Fruit fly (Drosophila melanogaster) whole organism, embryonic: ENCODE measurements around the gene Obp28a.
A peak's percentile ranks its signal among the peaks of the same experiment; 100 is the strongest.

ENCODE experiments used
- Atf3 ChIP-seq: fragments of 200-800 bp; sonication (Bioruptor generic); optimal IDR thresholded peaks from 3 replicates; lab custom pipeline; 2016; ENCODE audit warnings: missing biosample characterization, missing genetic modification characterization
- Awh ChIP-seq: fragments of 200-800 bp; sonication (Bioruptor generic); IDR thresholded peaks from 2 replicates; pipeline ENCODE4, ENCODE4 v1.3.6; 2022; ENCODE audit warnings: missing biosample characterization, missing genetic modification characterization
- Bdp1 ChIP-seq: fragments of 200-800 bp; sonication (Bioruptor generic); optimal IDR thresholded peaks from 3 replicates; lab custom pipeline; 2016; ENCODE audit warnings: missing biosample characterization, missing genetic modification characterization
- C15 ChIP-seq: fragments of 200-800 bp; sonication (Bioruptor generic); IDR thresholded peaks from 3 replicates; pipeline ENCODE4 v1.3.6; 2022; ENCODE audit warnings: missing biosample characterization, missing genetic modification characterization
- CG10543 ChIP-seq: fragments of 200-800 bp; sonication (Bioruptor generic); optimal IDR thresholded peaks from 3 replicates; lab custom pipeline; 2017; ENCODE audit warnings: missing biosample characterization, mild to moderate bottlenecking, missing genetic modification characterization, moderate library complexity
- CG10565 ChIP-seq: fragments of 200-800 bp; sonication (Bioruptor generic); optimal IDR thresholded peaks from 3 replicates; lab custom pipeline; 2016; ENCODE audit warnings: missing biosample characterization, mild to moderate bottlenecking, missing genetic modification characterization
- CG14014 ChIP-seq: fragments of 200-800 bp; sonication (Bioruptor generic); IDR thresholded peaks from 2 replicates; pipeline ENCODE4 v1.3.6; 2022; ENCODE audit warnings: missing biosample characterization, missing genetic modification characterization
- CG15514 ChIP-seq: fragments of 200-800 bp; sonication (Bioruptor generic); optimal IDR thresholded peaks from 3 replicates; lab custom pipeline; 2017; ENCODE audit warnings: missing biosample characterization, missing genetic modification characterization, mild to moderate bottlenecking, moderate library complexity, missing genetic modification reagents
- CG17328 ChIP-seq: fragments of 200-800 bp; sonication (Bioruptor generic); IDR thresholded peaks from 2 replicates; pipeline ENCODE4 v1.3.6; 2022; ENCODE audit warnings: missing biosample characterization, missing genetic modification characterization
- CG18619 ChIP-seq: fragments of 200-800 bp; sonication (Bioruptor generic); optimal IDR thresholded peaks from 3 replicates; lab custom pipeline; 2017; ENCODE audit warnings: missing biosample characterization, mild to moderate bottlenecking, missing genetic modification characterization
- CG3065 ChIP-seq: fragments of 200-800 bp; sonication (Bioruptor generic); optimal IDR thresholded peaks from 2 replicates; lab custom pipeline; 2016; ENCODE audit warnings: missing biosample characterization, missing genetic modification characterization
- CG31365 ChIP-seq: fragments of 200-800 bp; sonication (Bioruptor generic); optimal IDR thresholded peaks from 2 replicates; lab custom pipeline; 2018; ENCODE audit warnings: missing biosample characterization, mild to moderate bottlenecking, missing genetic modification characterization
- CG31441 ChIP-seq: fragments of 200-800 bp; sonication (Bioruptor generic); IDR thresholded peaks from 2 replicates; pipeline ENCODE4 v1.3.6; 2022; ENCODE audit warnings: missing biosample characterization, missing genetic modification characterization
- CG32772 ChIP-seq: fragments of 200-800 bp; sonication (Bioruptor generic); IDR thresholded peaks from 2 replicates; pipeline ENCODE4 v1.3.6; 2022; ENCODE audit warnings: missing biosample characterization, missing genetic modification characterization
- CG6654 ChIP-seq: fragments of 200-800 bp; sonication (Bioruptor generic); optimal IDR thresholded peaks from 2 replicates; lab custom pipeline; 2017; ENCODE audit warnings: missing biosample characterization, mild to moderate bottlenecking, missing genetic modification characterization
- CG7372 ChIP-seq: fragments of 200-800 bp; sonication (Bioruptor generic); IDR thresholded peaks from 2 replicates; pipeline ENCODE4 v1.3.6; 2022; ENCODE audit warnings: missing biosample characterization, missing genetic modification characterization
- CG7786 ChIP-seq: fragments of 200-800 bp; sonication (Bioruptor generic); optimal IDR thresholded peaks from 2 replicates; lab custom pipeline; 2016; ENCODE audit warnings: missing biosample characterization, missing genetic modification characterization
- CG8388 ChIP-seq: fragments of 200-800 bp; sonication (Bioruptor generic); optimal IDR thresholded peaks from 2 replicates; lab custom pipeline; 2019; ENCODE audit warnings: missing biosample characterization, mild to moderate bottlenecking, missing genetic modification characterization, moderate library complexity
- CG8478 ChIP-seq: fragments of >200 bp; optimal IDR thresholded peaks from 2 replicates; lab custom pipeline; 2018
- CG8765 ChIP-seq: fragments of 200-800 bp; sonication (Bioruptor generic); IDR thresholded peaks from 2 replicates; pipeline ENCODE4 v1.3.6; 2022; ENCODE audit warnings: missing biosample characterization, missing genetic modification characterization
- CG8924 ChIP-seq: fragments of 200-800 bp; optimal IDR thresholded peaks from 3 replicates; lab custom pipeline; 2019; ENCODE audit warnings: missing biosample characterization, mild to moderate bottlenecking, missing genetic modification characterization, moderate library complexity
- Camta ChIP-seq: fragments of 200-800 bp; sonication (Bioruptor generic); optimal IDR thresholded peaks from 2 replicates; lab custom pipeline; 2016; ENCODE audit warnings: missing biosample characterization, missing genetic modification characterization
- CrebB ChIP-seq: fragments of 200-800 bp; sonication (Bioruptor generic); optimal IDR thresholded peaks from 3 replicates; lab custom pipeline; 2018; ENCODE audit warnings: missing biosample characterization, mild to moderate bottlenecking, missing genetic modification characterization
- Dad ChIP-seq: fragments of 200-800 bp; sonication (Bioruptor generic); optimal IDR thresholded peaks from 3 replicates; lab custom pipeline; 2016; ENCODE audit warnings: missing biosample characterization, missing genetic modification characterization
- Deaf1 ChIP-seq: fragments of 200-800 bp; optimal IDR thresholded peaks from 3 replicates; lab custom pipeline; 2019; ENCODE audit warnings: missing biosample characterization, mild to moderate bottlenecking, missing genetic modification characterization, moderate library complexity
- Dek ChIP-seq: fragments of 200-800 bp; sonication (Bioruptor generic); optimal IDR thresholded peaks from 3 replicates; lab custom pipeline; 2019; ENCODE audit warnings: missing biosample characterization, mild to moderate bottlenecking, missing genetic modification characterization, moderate library complexity
- HLH3B ChIP-seq: fragments of 200-800 bp; sonication (Bioruptor generic); IDR thresholded peaks from 2 replicates; pipeline ENCODE4 v1.3.6; 2022; ENCODE audit warnings: missing biosample characterization, missing genetic modification characterization
- HLH4C ChIP-seq: fragments of 200-800 bp; sonication (Bioruptor generic); IDR thresholded peaks from 3 replicates; pipeline ENCODE4 v1.3.6; 2022; ENCODE audit warnings: missing biosample characterization, missing genetic modification characterization; ENCODE audit not compliant: partially characterized antibody
- Hr39 ChIP-seq: fragments of >200 bp; optimal IDR thresholded peaks from 2 replicates; lab custom pipeline; 2017
- Hsf ChIP-seq: fragments of 200-800 bp; sonication (Bioruptor generic); optimal IDR thresholded peaks from 3 replicates; lab custom pipeline; 2016; ENCODE audit warnings: missing biosample characterization, missing genetic modification characterization
- Lpt ChIP-seq: fragments of >200 bp; optimal IDR thresholded peaks from 2 replicates; lab custom pipeline; 2018; ENCODE audit warnings: missing biosample characterization, missing genetic modification characterization
- Mes4 ChIP-seq: fragments of 200-800 bp; sonication (Bioruptor generic); optimal IDR thresholded peaks from 2 replicates; lab custom pipeline; 2016; ENCODE audit warnings: missing biosample characterization, missing genetic modification characterization
- NC2α ChIP-seq: fragments of 200-800 bp; sonication (Bioruptor generic); optimal IDR thresholded peaks from 2 replicates; lab custom pipeline; 2016; ENCODE audit warnings: missing biosample characterization, missing genetic modification characterization
- Opbp ChIP-seq: fragments of 200-800 bp; sonication (Bioruptor generic); IDR thresholded peaks from 3 replicates; pipeline ENCODE4 v1.3.6; 2022; ENCODE audit warnings: missing biosample characterization, missing genetic modification characterization; ENCODE audit not compliant: partially characterized antibody
- Side ChIP-seq: fragments of 200-800 bp; sonication (Bioruptor generic); optimal IDR thresholded peaks from 2 replicates; lab custom pipeline; 2016; ENCODE audit warnings: missing biosample characterization, missing genetic modification characterization
- Sry-δ ChIP-seq: fragments of 200-800 bp; sonication (Bioruptor generic); optimal IDR thresholded peaks from 2 replicates; lab custom pipeline; 2016; ENCODE audit warnings: missing biosample characterization, missing genetic modification characterization
- Usf ChIP-seq: fragments of 200-800 bp; sonication (Bioruptor generic); optimal IDR thresholded peaks from 2 replicates; lab custom pipeline; 2017; ENCODE audit warnings: missing genotype, missing biosample characterization, missing genetic modification characterization
- Vsx1 ChIP-seq: fragments of 200-800 bp; sonication (Bioruptor generic); optimal IDR thresholded peaks from 2 replicates; lab custom pipeline; 2017; ENCODE audit warnings: missing biosample characterization, mild to moderate bottlenecking, missing genetic modification characterization, missing genetic modification reagents
- cwo ChIP-seq: fragments of 200-800 bp; sonication (Bioruptor generic); optimal IDR thresholded peaks from 3 replicates; lab custom pipeline; 2017; ENCODE audit warnings: missing biosample characterization, missing genetic modification characterization, mild to moderate bottlenecking, moderate library complexity, missing genetic modification reagents
- da ChIP-seq: fragments of 200-800 bp; sonication (Bioruptor generic); optimal IDR thresholded peaks from 2 replicates; lab custom pipeline; 2016; ENCODE audit warnings: missing biosample characterization, missing genetic modification characterization
- esg ChIP-seq: fragments of 200-800 bp; sonication (Bioruptor generic); conservative IDR thresholded peaks from 2 replicates; pipeline ENCODE4 v1.3.6; 2022; ENCODE audit warnings: missing biosample characterization, missing genetic modification characterization
- klu ChIP-seq: fragments of 200-800 bp; sonication (Bioruptor generic); IDR thresholded peaks from 2 replicates; pipeline ENCODE4 v1.3.6; 2022; ENCODE audit warnings: missing biosample characterization, missing genetic modification characterization
- lov ChIP-seq, 2 experiments: fragments of 200-800 bp in 1 of 2; fragments of >200 bp in 1 of 2; sonication (Bioruptor generic) in 1 of 2; IDR thresholded peaks in 1 of 2; optimal IDR thresholded peaks in 1 of 2; 2 replicates in 1 of 2; 3 replicates in 1 of 2; pipeline versions ENCODE4 v1.3.6 to Lab custom; 2017 to 2022; ENCODE audit warnings: missing biosample characterization in 1 of 2, missing genetic modification characterization in 1 of 2
- mam ChIP-seq: fragments of 200-800 bp; sonication (Bioruptor generic); optimal IDR thresholded peaks from 3 replicates; lab custom pipeline; 2016; ENCODE audit warnings: missing biosample characterization, missing genetic modification characterization
- nerfin-1 ChIP-seq: fragments of 200-800 bp; sonication (Bioruptor generic); optimal IDR thresholded peaks from 3 replicates; lab custom pipeline; 2019; ENCODE audit warnings: missing biosample characterization, mild to moderate bottlenecking, missing genetic modification characterization, moderate library complexity
- nmo ChIP-seq: fragments of 200-800 bp; sonication (Bioruptor generic); optimal IDR thresholded peaks from 2 replicates; lab custom pipeline; 2018; ENCODE audit warnings: missing biosample characterization, mild to moderate bottlenecking, missing genetic modification characterization, moderate library complexity
- nom ChIP-seq: fragments of 200-800 bp; sonication (Bioruptor generic); optimal IDR thresholded peaks from 2 replicates; lab custom pipeline; 2017; ENCODE audit warnings: missing biosample characterization, missing genetic modification characterization, mild to moderate bottlenecking, moderate library complexity, missing genetic modification reagents
- phol ChIP-seq: fragments of 200-800 bp; sonication (Bioruptor generic); optimal IDR thresholded peaks from 3 replicates; lab custom pipeline; 2018; ENCODE audit warnings: missing biosample characterization, mild to moderate bottlenecking, missing genetic modification characterization, moderate library complexity
- rib ChIP-seq: fragments of 200-800 bp; sonication (Bioruptor generic); IDR thresholded peaks from 2 replicates; pipeline ENCODE4 v1.3.6; 2022; ENCODE audit warnings: missing biosample characterization, missing genetic modification characterization
- schlank ChIP-seq: fragments of 200-800 bp; sonication (Bioruptor generic); optimal IDR thresholded peaks from 2 replicates; lab custom pipeline; 2018; ENCODE audit warnings: missing biosample characterization, mild to moderate bottlenecking, missing genetic modification characterization
- tup ChIP-seq: fragments of 200-800 bp; sonication (Bioruptor generic); optimal IDR thresholded peaks from 2 replicates; lab custom pipeline; 2016; ENCODE audit warnings: missing biosample characterization, mild to moderate bottlenecking, missing genetic modification characterization, moderate library complexity

Obp28a gene

dm6 chr2L:7512860-7513259, 15.7 kb upstream of the Obp28a start (continued):
- TF ChIP-seq Vsx1 (GFP tag; lab: Kevin White, UChicago) (peak; percentile 54), phol (tag; lab: Kevin White, UChicago) (peak; percentile 81), Atf3 (GFP tag; lab: Kevin White, UChicago) (peak; percentile 57), tup (peak; percentile 39), schlank (tag; lab: Kevin White, UChicago) (peak; percentile 40), CG17328 (GFP tag; lab: Robert Waterston, UW) (peak; percentile 73), CrebB (tag; lab: Kevin White, UChicago) (peak; percentile 29), CG8765 (GFP tag; lab: Robert Waterston, UW) (peak; percentile 82), CG3065 (GFP tag; lab: Kevin White, UChicago) (peak; percentile 48), CG7372 (GFP tag; lab: Robert Waterston, UW) (peak; percentile 55; the same call in 1 of the 2 replicates), Camta (GFP tag; lab: Kevin White, UChicago) (peak; percentile 78), rib (0 out of 2 replicates have a peak, but pooled peaks have one; percentile 14), cwo (GFP tag; lab: Kevin White, UChicago) (peak; percentile 67), Deaf1 (tag; lab: Kevin White, UChicago) (peak; percentile 31), CG31441 (GFP tag; lab: Robert Waterston, UW) (peak; percentile 75), Opbp (GFP tag; lab: Robert Waterston, UW) (no peak), CG6654 (GFP tag; lab: Kevin White, UChicago) (no peak), CG8924 (tag; lab: Kevin White, UChicago) (peak; percentile 81), Dad (peak; percentile 60), Hsf (peak; percentile 70), CG10543 (GFP tag; lab: Kevin White, UChicago) (peak; percentile 30), Sry-δ (GFP tag; lab: Kevin White, UChicago) (peak; percentile 36), C15 (GFP tag; lab: Robert Waterston, UW) (peak; percentile 50; the same call in 1 of the 3 replicates), esg (peak; percentile 69), CG8478 (lab: Kevin White, UChicago) (no peak), Awh (GFP tag; lab: Robert Waterston, UW) (peak; percentile 51; the same call in 1 of the 2 replicates), nerfin-1 (tag; lab: Kevin White, UChicago) (peak; percentile 56), CG8388 (GFP tag; lab: Kevin White, UChicago) (peak; percentile 66), CG15514 (GFP tag; lab: Kevin White, UChicago) (peak; percentile 59), klu (GFP tag; lab: Robert Waterston, UW) (peak; percentile 49; the same call in 1 of the 2 replicates), nom (GFP tag; lab: Kevin White, UChicago) (no peak), CG14014 (peak; percentile 67; the same call in 1 of the 2 replicates), CG32772 (peak; percentile 72), NC2α (GFP tag; lab: Kevin White, UChicago) (peak; percentile 12), Hr39 (lab: Kevin White, UChicago) (no peak), CG31365 (tag; lab: Kevin White, UChicago) (peak; percentile 53), mam (peak; percentile 69), Lpt (GFP tag; lab: Kevin White, UChicago) (no peak), Mes4 (peak; percentile 33), Bdp1 (peak; percentile 39), CG10565 (no peak), da (no peak), Dek (tag; lab: Kevin White, UChicago) (peak; percentile 64), CG18619 (GFP tag; lab: Kevin White, UChicago) (peak; percentile 50), HLH4C (no peak), Usf (GFP tag; lab: Kevin White, UChicago) (peak; percentile 24), CG7786 (GFP tag; lab: Kevin White, UChicago) (peak; percentile 80), nmo (GFP tag; lab: Kevin White, UChicago) (peak; percentile 55), HLH3B (GFP tag; lab: Robert Waterston, UW) (peak; percentile 74), lov (optimal IDR thresholded peaks at IDR 0.05; lab: Kevin White, UChicago) (no peak), lov (GFP tag; IDR thresholded peaks at IDR 0.05; lab: Robert Waterston, UW) (peak; percentile 82; the same call in 1 of the 3 replicates), Side (GFP tag; lab: Kevin White, UChicago) (peak; percentile 84)
